Fruit fly (Drosophila melanogaster): ENCODE results near the gene Mct1.

Mct1 gene

dm6 chrX:2163358-2163757, 25.6 kb upstream of the Mct1 start:
- TF ChIP-seq Mio (GFP tag; optimal IDR thresholded peaks at IDR 0.05) (no peak), woc (GFP tag; optimal IDR thresholded peaks at IDR 0.05) (no peak), CG9705 (GFP tag; optimal IDR thresholded peaks at IDR 0.05) (no peak), Hnf4 (GFP tag; optimal IDR thresholded peaks at IDR 0.05) (no peak), sv (GFP tag; optimal IDR thresholded peaks at IDR 0.05) (no peak), HLH106 (tag; optimal IDR thresholded peaks at IDR 0.05) (no peak), N (GFP tag; optimal IDR thresholded peaks at IDR 0.05) (no peak)

dm6 chrX:2165394-2165793, 23.6 kb upstream of the Mct1 start:
- no peak for TF ChIP-seq Hr78 (GFP tag; optimal IDR thresholded peaks at IDR 0.05)
- no peak for TF ChIP-seq Rel (GFP tag; optimal IDR thresholded peaks at IDR 0.05)
- TF ChIP-seq Rel (tag; optimal IDR thresholded peaks at IDR 0.05), result no peak
- no peak for TF ChIP-seq brk (GFP tag; optimal IDR thresholded peaks at IDR 0.05)
- TF ChIP-seq OdsH (GFP tag; optimal IDR thresholded peaks at IDR 0.05), result no peak
- TF ChIP-seq Dfd (GFP tag; optimal IDR thresholded peaks at IDR 0.05), result no peak
- TF ChIP-seq Mio (GFP tag; optimal IDR thresholded peaks at IDR 0.05), result no peak
- TF ChIP-seq Myc (optimal IDR thresholded peaks at IDR 0.05), result no peak
- no peak for TF ChIP-seq ey (GFP tag; optimal IDR thresholded peaks at IDR 0.05)
- TF ChIP-seq h (GFP tag; optimal IDR thresholded peaks at IDR 0.05), result no peak
- no peak for TF ChIP-seq Abd-B (GFP tag; optimal IDR thresholded peaks at IDR 0.05)
- no peak for TF ChIP-seq HLH106 (tag; optimal IDR thresholded peaks at IDR 0.05)
- no peak for TF ChIP-seq tai (GFP tag; optimal IDR thresholded peaks at IDR 0.05)

dm6 chrX:2166129-2166528, 22.9 kb upstream of the Mct1 start:
- TF ChIP-seq rgr (GFP tag; optimal IDR thresholded peaks at IDR 0.05) (no peak), foxo (GFP tag; optimal IDR thresholded peaks at IDR 0.05) (no peak), Rel (GFP tag; optimal IDR thresholded peaks at IDR 0.05) (no peak), Rel (tag; optimal IDR thresholded peaks at IDR 0.05) (no peak), HLH106 (tag; optimal IDR thresholded peaks at IDR 0.05) (no peak), Hnf4 (GFP tag; optimal IDR thresholded peaks at IDR 0.05) (no peak), CG9705 (GFP tag; optimal IDR thresholded peaks at IDR 0.05) (no peak), Hr78 (GFP tag; optimal IDR thresholded peaks at IDR 0.05) (no peak), woc (GFP tag; optimal IDR thresholded peaks at IDR 0.05) (no peak), usp (GFP tag; optimal IDR thresholded peaks at IDR 0.05) (no peak), Vsx2 (GFP tag; optimal IDR thresholded peaks at IDR 0.05; ENCODE audit: partially characterized antibody) (no peak), OdsH (GFP tag; optimal IDR thresholded peaks at IDR 0.05) (no peak), CG32264 (GFP tag; optimal IDR thresholded peaks at IDR 0.05) (no peak), h (GFP tag; optimal IDR thresholded peaks at IDR 0.05) (no peak), Dif (GFP tag; optimal IDR thresholded peaks at IDR 0.05; ENCODE audit: partially characterized antibody) (no peak), Dfd (GFP tag; optimal IDR thresholded peaks at IDR 0.05) (no peak), Jra (GFP tag; optimal IDR thresholded peaks at IDR 0.05) (no peak)

- TF ChIP-seq HLH106 (tag; optimal IDR thresholded peaks at IDR 0.05) (no peak), Dfd (GFP tag; optimal IDR thresholded peaks at IDR 0.05) (no peak), CG9705 (GFP tag; optimal IDR thresholded peaks at IDR 0.05) (no peak), dsf (GFP tag; optimal IDR thresholded peaks at IDR 0.05; ENCODE audit: borderline replicate concordance) (no peak), usp (GFP tag; optimal IDR thresholded peaks at IDR 0.05) (no peak), sv (GFP tag; optimal IDR thresholded peaks at IDR 0.05) (no peak)
Measured at dm6 chrX:2168485-2169199, 20.3 kb upstream of the Mct1 start.

dm6 chrX:2170424-2170823, 18.6 kb upstream of the Mct1 start:
- TF ChIP-seq Myc (optimal IDR thresholded peaks at IDR 0.05) (peak; percentile 60), rgr (GFP tag; optimal IDR thresholded peaks at IDR 0.05) (no peak)

- TF ChIP-seq CrebA (GFP tag; optimal IDR thresholded peaks at IDR 0.05; ENCODE audit: borderline replicate concordance) (no peak), Abd-B (GFP tag; optimal IDR thresholded peaks at IDR 0.05) (no peak), Mio (GFP tag; optimal IDR thresholded peaks at IDR 0.05) (no peak), foxo (GFP tag; optimal IDR thresholded peaks at IDR 0.05) (no peak), psq (GFP tag; optimal IDR thresholded peaks at IDR 0.05) (no peak), CG32264 (GFP tag; optimal IDR thresholded peaks at IDR 0.05) (no peak), Dif (GFP tag; optimal IDR thresholded peaks at IDR 0.05; ENCODE audit: partially characterized antibody) (no peak), GATAd (GFP tag; optimal IDR thresholded peaks at IDR 0.05) (no peak), fru (GFP tag; optimal IDR thresholded peaks at IDR 0.05) (no peak), Hr83 (GFP tag; optimal IDR thresholded peaks at IDR 0.05; ENCODE audit: poor library complexity, severe bottlenecking) (no peak)
Measured at dm6 chrX:2172420-2172827, 16.6 kb upstream of the Mct1 start, which contains the start of gene ND-B14.5A. Gene ND-B14.5A (plus strand): TSS chrX:2172526.

Measured in whole organism, wandering third instar larva.